Worm (Caenorhabditis elegans) whole organism, midembryonic: Measurements from ENCODE around the gene math-1.
"Not testable (repeated sequence)": the region's sequence is repeated elsewhere in the genome, so short reads cannot be mapped to it uniquely, and the experiment has no call there.

Source experiments
- T22C8.4 ChIP-seq: fragments of 200-800 bp; sonication (Bioruptor generic); IDR thresholded peaks from 2 replicates; pipeline ENCODE4 v1.3.6; 2022; ENCODE audit warnings: missing genetic modification characterization, missing compliant biosample characterization
- cog-1 ChIP-seq: sonication (generic microtip); optimal IDR thresholded peaks from 2 replicates; lab custom pipeline; 2016; ENCODE audit warnings: missing genetic modification characterization, missing compliant biosample characterization
- flt-1 ChIP-seq: fragments of 200-800 bp; sonication (Bioruptor generic); IDR thresholded peaks from 2 replicates; pipeline ENCODE4 v1.3.6; 2022; ENCODE audit warnings: missing genetic modification characterization, missing compliant biosample characterization
- klf-2 ChIP-seq: fragments of 200-800 bp; sonication (Bioruptor generic); conservative IDR thresholded peaks from 2 replicates; pipeline ENCODE4 v1.3.6; 2022; ENCODE audit warnings: missing genetic modification reagents, missing genetic modification characterization, missing compliant biosample characterization
- tab-1 ChIP-seq: fragments of 200-800 bp; sonication (Bioruptor generic); IDR thresholded peaks from 2 replicates; pipeline ENCODE4 v1.3.6; 2022; ENCODE audit warnings: missing genetic modification characterization, missing compliant biosample characterization
- ztf-23 ChIP-seq: fragments of 200-800 bp; sonication (Bioruptor generic); IDR thresholded peaks from 2 replicates; pipeline ENCODE4 v1.3.6; 2022; ENCODE audit warnings: missing genetic modification reagents, missing genetic modification characterization, missing compliant biosample characterization
- ztf-29 ChIP-seq: fragments of 200-800 bp; sonication (Bioruptor generic); IDR thresholded peaks from 2 replicates; pipeline ENCODE4 v1.3.6; 2022; ENCODE audit warnings: missing genetic modification reagents, missing genetic modification characterization, missing compliant biosample characterization

ce11 chrII:2046556-2046955 lies at the start of gene math-1:
- not testable (repeated sequence) for TF ChIP-seq ztf-23 (GFP tag; lab: Robert Waterston, UW); cog-1 (tag; lab: Kevin White, UChicago); flt-1 (GFP tag; lab: Robert Waterston, UW); T22C8.4; tab-1; klf-2 (GFP tag; lab: Robert Waterston, UW); ztf-29 (GFP tag; lab: Robert Waterston, UW)
